Worm (Caenorhabditis elegans) whole organism, L1 larva: ENCODE measurements around the gene F57A8.1.

Source experiments
- C34B4.2 ChIP-seq: sonication (generic microtip); optimal IDR thresholded peaks from 2 replicates; lab custom pipeline; 2017; ENCODE audit warnings: mild to moderate bottlenecking, missing genetic modification characterization, missing compliant biosample characterization
- Y116A8C.19 ChIP-seq: sonication (generic microtip); optimal IDR thresholded peaks from 2 replicates; lab custom pipeline; 2016; ENCODE audit warnings: missing compliant biosample characterization, missing genetic modification characterization, borderline replicate concordance
- blmp-1 ChIP-seq: fragments of 150-350 bp; optimal IDR thresholded peaks from 2 replicates; lab custom pipeline; 2014; ENCODE audit warnings: missing biosample characterization, missing genetic modification characterization
- ceh-88 ChIP-seq: fragments of 200-800 bp; sonication (Bioruptor generic); IDR thresholded peaks from 2 replicates; pipeline ENCODE4 v1.3.6; 2022; ENCODE audit warnings: missing genetic modification characterization, missing compliant biosample characterization
- dsc-1 ChIP-seq: sonication (generic microtip); optimal IDR thresholded peaks from 2 replicates; lab custom pipeline; 2016; ENCODE audit warnings: mild to moderate bottlenecking, missing genetic modification characterization, missing compliant biosample characterization
- efl-1 ChIP-seq, 4 experiments: fragments of 150-350 bp; optimal IDR thresholded peaks in 3 of 4; peaks in 1 of 4; 1 replicate in 1 of 4; 2 replicates in 3 of 4; lab custom pipeline; 2014; ENCODE audit warnings: missing biosample characterization in 2 of 4, missing genetic modification characterization in 2 of 4, missing genetic modification reagents in 2 of 4
- egl-27 ChIP-seq, 2 experiments: fragments of 150-350 bp in 1 of 2; sonication (generic microtip); optimal IDR thresholded peaks; 3 replicates each; lab custom pipeline; 2017 to 2018; ENCODE audit warnings: missing biosample characterization in 2 of 2, missing genetic modification characterization in 2 of 2, missing genetic modification reagents in 2 of 2
- elt-3 ChIP-seq, 6 experiments: fragments of 150-350 bp in 1 of 6; sonication (generic microtip); optimal IDR thresholded peaks; 2 replicates each; lab custom pipeline; 2017 to 2018; ENCODE audit warnings: missing biosample characterization in 6 of 6, missing genetic modification characterization in 6 of 6, inconsistent platforms in 1 of 6
- ets-5 ChIP-seq: fragments of 200-800 bp; sonication (Bioruptor generic); IDR thresholded peaks from 2 replicates; pipeline ENCODE4 v1.3.6; 2022; ENCODE audit warnings: missing genetic modification characterization, missing compliant biosample characterization
- fos-1 ChIP-seq: fragments of 150-350 bp; optimal IDR thresholded peaks from 2 replicates; lab custom pipeline; 2014; ENCODE audit warnings: missing biosample characterization, missing genetic modification characterization
- grh-1 ChIP-seq: fragments of 200-800 bp; sonication (Bioruptor generic); IDR thresholded peaks from 2 replicates; pipeline ENCODE4 v1.3.6; 2022; ENCODE audit warnings: missing genetic modification reagents, missing genetic modification characterization, missing compliant biosample characterization
- isw-1 ChIP-seq: fragments of 200-800 bp; sonication (Bioruptor generic); IDR thresholded peaks from 2 replicates; pipeline ENCODE4 v1.3.6; 2022; ENCODE audit warnings: missing genetic modification characterization, missing compliant biosample characterization
- jun-1 ChIP-seq: fragments of 150-350 bp; optimal IDR thresholded peaks from 2 replicates; lab custom pipeline; 2014; ENCODE audit warnings: missing biosample characterization, missing genetic modification reagents, missing genetic modification characterization
- lin-14 ChIP-seq: fragments of 200-800 bp; sonication (Bioruptor generic); optimal IDR thresholded peaks from 2 replicates; lab custom pipeline; 2018; ENCODE audit warnings: mild to moderate bottlenecking, missing genetic modification characterization, moderate library complexity, missing compliant biosample characterization
- lin-35 ChIP-seq, 2 experiments: fragments of 150-350 bp; optimal IDR thresholded peaks; 2 replicates each; lab custom pipeline; 2014; ENCODE audit warnings: missing biosample characterization in 2 of 2, missing genetic modification characterization in 2 of 2, missing genetic modification reagents in 2 of 2
- lin-39 ChIP-seq: fragments of 150-350 bp; optimal IDR thresholded peaks from 2 replicates; lab custom pipeline; 2014; ENCODE audit warnings: missing biosample characterization, missing genetic modification reagents, missing genetic modification characterization
- lir-3 ChIP-seq: sonication (generic microtip); optimal IDR thresholded peaks from 2 replicates; lab custom pipeline; 2016; ENCODE audit warnings: mild to moderate bottlenecking, missing genetic modification characterization, moderate library complexity, missing compliant biosample characterization; ENCODE audit not compliant: poor library complexity
- lsy-2 ChIP-seq, 2 experiments: fragments of 150-350 bp; optimal IDR thresholded peaks; 2 replicates each; lab custom pipeline; 2014; ENCODE audit warnings: missing biosample characterization in 2 of 2, missing genetic modification characterization in 2 of 2
- mab-9 ChIP-seq: fragments of 200-800 bp; sonication (Bioruptor generic); IDR thresholded peaks from 2 replicates; pipeline ENCODE4 v1.3.6; 2022; ENCODE audit warnings: missing genetic modification reagents, missing genetic modification characterization, missing compliant biosample characterization
- mep-1 ChIP-seq: fragments of 150-350 bp; optimal IDR thresholded peaks from 2 replicates; lab custom pipeline; 2014; ENCODE audit warnings: missing biosample characterization, missing genetic modification characterization
- nhr-11 ChIP-seq: fragments of 150-350 bp; optimal IDR thresholded peaks from 2 replicates; lab custom pipeline; 2014; ENCODE audit warnings: missing biosample characterization, missing genetic modification characterization
- nhr-19 ChIP-seq: fragments of 200-800 bp; sonication (Bioruptor generic); conservative IDR thresholded peaks from 2 replicates; pipeline ENCODE4 v1.3.6; 2022; ENCODE audit warnings: missing genetic modification characterization, missing compliant biosample characterization
- nhr-20 ChIP-seq: sonication (generic microtip); optimal IDR thresholded peaks from 2 replicates; lab custom pipeline; 2016; ENCODE audit warnings: mild to moderate bottlenecking, missing genetic modification characterization, missing compliant biosample characterization
- nhr-237 ChIP-seq: fragments of 150-350 bp; optimal IDR thresholded peaks from 2 replicates; lab custom pipeline; 2014; ENCODE audit warnings: missing biosample characterization, missing genetic modification characterization
- nhr-28 ChIP-seq: fragments of 150-350 bp; optimal IDR thresholded peaks from 2 replicates; lab custom pipeline; 2014; ENCODE audit warnings: missing biosample characterization, missing genetic modification characterization
- nhr-47 ChIP-seq: sonication (generic microtip); optimal IDR thresholded peaks from 2 replicates; lab custom pipeline; 2016; ENCODE audit warnings: mild to moderate bottlenecking, missing genetic modification characterization, moderate library complexity, missing compliant biosample characterization
- nhr-71 ChIP-seq: sonication (generic microtip); optimal IDR thresholded peaks from 2 replicates; lab custom pipeline; 2016; ENCODE audit warnings: mild to moderate bottlenecking, missing genetic modification characterization, moderate library complexity, missing compliant biosample characterization
- nhr-77 ChIP-seq: fragments of 150-350 bp; optimal IDR thresholded peaks from 2 replicates; lab custom pipeline; 2014; ENCODE audit warnings: missing biosample characterization, missing genetic modification characterization
- nhr-85 ChIP-seq: sonication (generic microtip); peaks from one replicate; lab custom pipeline; 2016; ENCODE audit warnings: missing genetic modification characterization, inconsistent platforms, missing compliant biosample characterization
- pax-3 ChIP-seq: fragments of 200-800 bp; sonication (Bioruptor generic); optimal IDR thresholded peaks from 2 replicates; lab custom pipeline; 2018; ENCODE audit warnings: mild to moderate bottlenecking, missing genetic modification characterization, moderate library complexity, missing compliant biosample characterization
- pqm-1 ChIP-seq: sonication (generic microtip); optimal IDR thresholded peaks from 3 replicates; lab custom pipeline; 2017; ENCODE audit warnings: missing biosample characterization, missing genetic modification characterization
- rnt-1 ChIP-seq: sonication (generic microtip); optimal IDR thresholded peaks from 2 replicates; lab custom pipeline; 2016; ENCODE audit warnings: mild to moderate bottlenecking, missing genetic modification characterization, moderate library complexity, missing compliant biosample characterization
- snu-23 ChIP-seq: sonication (generic microtip); optimal IDR thresholded peaks from 2 replicates; lab custom pipeline; 2016; ENCODE audit warnings: missing genetic modification characterization, missing compliant biosample characterization
- tlp-1 ChIP-seq: fragments of 150-350 bp; optimal IDR thresholded peaks from 2 replicates; lab custom pipeline; 2014; ENCODE audit warnings: missing biosample characterization, missing genetic modification characterization
- unc-98 ChIP-seq: fragments of 200-800 bp; sonication (Bioruptor generic); IDR thresholded peaks from 2 replicates; pipeline ENCODE4 v1.3.6; 2022; ENCODE audit warnings: missing genetic modification characterization, missing compliant biosample characterization
- xbp-1 ChIP-seq: sonication (generic microtip); optimal IDR thresholded peaks from 2 replicates; lab custom pipeline; 2016; ENCODE audit warnings: missing genetic modification characterization, missing compliant biosample characterization

Gene F57A8.1

ce11 chrV:10044735-10045134 is 7.6 kb downstream of the F57A8.1 start:
- TF ChIP-seq unc-98 (GFP tag; lab: Robert Waterston, UW) (no peak), egl-27 (tag; optimal IDR thresholded peaks at IDR 0.05; lab: Kevin White, UChicago) (no peak), xbp-1 (tag; lab: Kevin White, UChicago) (no peak), isw-1 (GFP tag; lab: Robert Waterston, UW) (no peak), lin-14 (peak; percentile 9), nhr-11 (tag; lab: Kevin White, UChicago) (no peak), nhr-28 (no peak), mep-1 (tag; lab: Kevin White, UChicago) (peak; percentile 9), nhr-85 (tag; lab: Kevin White, UChicago) (peak; percentile 16)

DNA sequence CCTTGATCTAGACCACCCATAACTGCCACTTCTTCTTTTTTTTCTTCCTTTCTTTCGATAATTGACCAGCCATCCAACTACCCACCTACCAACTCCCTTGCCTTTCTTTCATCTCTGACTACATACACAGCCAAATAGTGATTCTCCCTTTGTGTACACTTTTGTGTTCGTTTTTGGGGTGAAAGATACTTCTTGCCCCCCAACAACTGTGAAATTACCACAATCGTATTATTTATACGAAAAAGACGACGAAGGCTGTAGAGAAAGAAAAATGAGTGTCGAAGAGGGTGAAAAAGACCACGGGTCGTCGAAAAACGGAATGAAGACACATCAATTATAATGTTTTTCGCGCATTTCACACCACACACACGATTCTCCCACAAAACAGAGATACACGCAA is 9.4 kb downstream of the F57A8.1 start:
- peak; percentile 51 for TF ChIP-seq mep-1 (tag; lab: Kevin White, UChicago)
- TF ChIP-seq nhr-85 (tag; lab: Kevin White, UChicago): peak; percentile 76
- TF ChIP-seq lin-35 (GFP tag; optimal IDR thresholded peaks at IDR 0.05; lab: Kevin White, UChicago): peak in 1 of 2 experiments; percentile 16
- no peak for TF ChIP-seq nhr-71
- TF ChIP-seq efl-1 (optimal IDR thresholded peaks at IDR 0.05; lab: Kevin White, UChicago): no peak
- TF ChIP-seq efl-1 (GFP tag; optimal IDR thresholded peaks at IDR 0.05 in 1 of 2; lab: Kevin White, UChicago): peak in 1 of 2 experiments; percentile 72
- TF ChIP-seq tlp-1: no peak
- peak; percentile 54 for TF ChIP-seq lin-14
- no peak for TF ChIP-seq pqm-1 (tag; lab: Kevin White, UChicago)
- no peak for TF ChIP-seq lir-3
- peak; percentile 24 for TF ChIP-seq xbp-1 (tag; lab: Kevin White, UChicago)
- no peak for TF ChIP-seq lin-39 (tag; lab: Kevin White, UChicago)
- no peak for TF ChIP-seq C34B4.2 (tag; lab: Kevin White, UChicago)
- peak in 1 of 2 experiments; percentile 36 for TF ChIP-seq lsy-2 (tag; optimal IDR thresholded peaks at IDR 0.05; lab: Kevin White, UChicago)
- no peak for TF ChIP-seq nhr-11 (tag; lab: Kevin White, UChicago)
- TF ChIP-seq snu-23 (GFP tag; lab: Kevin White, UChicago): peak; percentile 1
- TF ChIP-seq nhr-20 (tag; lab: Kevin White, UChicago): peak; percentile 10
- TF ChIP-seq egl-27 (tag; optimal IDR thresholded peaks at IDR 0.05; lab: Kevin White, UChicago): no peak
- peak; percentile 79 for TF ChIP-seq blmp-1 (tag; lab: Kevin White, UChicago)
- peak in 1 of 6 experiments; percentile 37 for TF ChIP-seq elt-3 (tag; optimal IDR thresholded peaks at IDR 0.05; lab: Kevin White, UChicago)

DNA sequence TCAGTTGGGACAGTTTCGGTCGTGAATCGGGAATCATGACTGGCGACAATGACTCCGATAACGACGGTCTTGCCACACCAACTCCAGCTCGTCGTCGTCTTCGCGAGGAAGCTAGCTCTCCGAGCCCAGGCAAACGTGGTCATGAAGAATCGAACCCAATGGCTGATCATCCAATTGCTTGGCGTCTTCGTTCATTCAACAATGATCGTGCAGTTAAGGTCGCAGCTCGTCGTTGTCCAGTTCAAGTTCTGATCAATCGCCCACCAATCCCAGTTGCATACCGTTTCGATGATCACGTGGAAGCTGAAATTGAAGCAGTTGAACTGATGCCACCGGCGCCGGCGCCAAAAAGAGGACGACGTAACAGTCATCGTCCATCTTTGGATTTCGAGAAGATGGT is 10.0 kb downstream of the F57A8.1 start:
- TF ChIP-seq ceh-88 (no peak), nhr-77 (tag; lab: Kevin White, UChicago) (no peak), jun-1 (tag; lab: Kevin White, UChicago) (no peak), pax-3 (tag; lab: Kevin White, UChicago) (no peak), rnt-1 (no peak), nhr-47 (tag; lab: Kevin White, UChicago) (no peak), ets-5 (GFP tag; lab: Robert Waterston, UW) (no peak), lin-14 (no peak), grh-1 (no peak), nhr-11 (tag; lab: Kevin White, UChicago) (no peak), fos-1 (tag; lab: Kevin White, UChicago) (no peak), nhr-19 (GFP tag; lab: Robert Waterston, UW) (no peak), nhr-71 (no peak), mab-9 (GFP tag; lab: Robert Waterston, UW) (no peak), dsc-1 (no peak), nhr-237 (tag; lab: Kevin White, UChicago) (no peak), Y116A8C.19 (tag; lab: Kevin White, UChicago) (no peak)
- TF ChIP-seq, all 84 proteins: peak for 0
